Worm (Caenorhabditis elegans) whole organism, young adult: Measurements from ENCODE around the gene let-858.

Experiments
- B0019.2 ChIP-seq: fragments of 200-800 bp; sonication (Bioruptor generic); conservative IDR thresholded peaks from 2 replicates; pipeline ENCODE4 v1.3.6; 2022; ENCODE audit warnings: missing genetic modification reagents, missing genetic modification characterization, missing compliant biosample characterization
- B0035.1 ChIP-seq: sonication (generic microtip); optimal IDR thresholded peaks from 2 replicates; lab custom pipeline; 2016; ENCODE audit warnings: missing genetic modification characterization, mild to moderate bottlenecking, missing compliant biosample characterization, missing genotype, missing genetic modification reagents
- D2030.7 ChIP-seq: fragments of 200-800 bp; sonication (Bioruptor generic); IDR thresholded peaks from 2 replicates; pipeline ENCODE4 v1.3.6; 2022; ENCODE audit warnings: missing genetic modification reagents, missing genetic modification characterization, missing compliant biosample characterization
- F33H1.4 ChIP-seq: fragments of 200-800 bp; sonication (Bioruptor generic); IDR thresholded peaks from 2 replicates; pipeline ENCODE4 v1.3.6; 2022; ENCODE audit warnings: missing genetic modification reagents, missing genetic modification characterization, missing compliant biosample characterization
- F57A8.1 ChIP-seq: fragments of 200-800 bp; sonication (Bioruptor generic); optimal IDR thresholded peaks from 2 replicates; lab custom pipeline; 2018; ENCODE audit warnings: mild to moderate bottlenecking, missing genetic modification characterization, moderate library complexity, missing compliant biosample characterization
- Y95B8A.8 ChIP-seq: fragments of 200-800 bp; sonication (Bioruptor generic); IDR thresholded peaks from 2 replicates; pipeline ENCODE4 v1.3.6; 2022; ENCODE audit warnings: missing genetic modification reagents, missing genetic modification characterization, missing compliant biosample characterization
- attf-3 ChIP-seq: fragments of 200-800 bp; sonication (Bioruptor generic); conservative IDR thresholded peaks from 2 replicates; pipeline ENCODE4 v1.3.6; 2022; ENCODE audit warnings: missing genetic modification reagents, missing genetic modification characterization, missing compliant biosample characterization
- attf-6 ChIP-seq: fragments of 200-800 bp; sonication (Bioruptor generic); IDR thresholded peaks from 2 replicates; pipeline ENCODE4 v1.3.6; 2022; ENCODE audit warnings: missing genetic modification reagents, missing genetic modification characterization, missing compliant biosample characterization
- bed-1 ChIP-seq: fragments of 200-800 bp; sonication (Bioruptor generic); IDR thresholded peaks from 2 replicates; pipeline ENCODE4 v1.3.6; 2022; ENCODE audit warnings: missing genetic modification reagents, missing genetic modification characterization, missing compliant biosample characterization
- ceh-40 ChIP-seq: fragments of 200-800 bp; sonication (Bioruptor generic); IDR thresholded peaks from 2 replicates; pipeline ENCODE4 v1.3.6; 2022; ENCODE audit warnings: missing genetic modification characterization, missing compliant biosample characterization
- egl-18 ChIP-seq: fragments of 200-800 bp; sonication (Bioruptor generic); IDR thresholded peaks from 2 replicates; pipeline ENCODE4 v1.3.6; 2022; ENCODE audit warnings: missing genetic modification reagents, missing genetic modification characterization, missing compliant biosample characterization
- ekl-4 ChIP-seq: fragments of 200-800 bp; sonication (Bioruptor generic); IDR thresholded peaks from 2 replicates; pipeline ENCODE4 v1.3.6; 2022; ENCODE audit warnings: missing genetic modification reagents, missing genetic modification characterization, missing compliant biosample characterization
- fkh-3 ChIP-seq: sonication (generic microtip); optimal IDR thresholded peaks from 2 replicates; lab custom pipeline; 2016; ENCODE audit warnings: mild to moderate bottlenecking, missing genetic modification characterization, missing compliant biosample characterization
- gei-17 ChIP-seq: fragments of 200-800 bp; sonication (Bioruptor generic); optimal IDR thresholded peaks from 2 replicates; lab custom pipeline; 2018; ENCODE audit warnings: mild to moderate bottlenecking, missing genetic modification characterization, missing compliant biosample characterization
- hlh-26 ChIP-seq: fragments of 200-800 bp; sonication (Bioruptor generic); conservative IDR thresholded peaks from 2 replicates; pipeline ENCODE4 v1.3.6; 2022; ENCODE audit warnings: missing genetic modification reagents, missing genetic modification characterization, missing compliant biosample characterization
- hmg-1.2 ChIP-seq: fragments of 200-800 bp; sonication (Bioruptor generic); IDR thresholded peaks from 2 replicates; pipeline ENCODE4 v1.3.6; 2022; ENCODE audit warnings: missing genetic modification reagents, missing genetic modification characterization, missing compliant biosample characterization
- hrde-1 ChIP-seq: sonication (generic microtip); optimal IDR thresholded peaks from 2 replicates; lab custom pipeline; 2016; ENCODE audit warnings: missing genetic modification characterization, mild to moderate bottlenecking, missing compliant biosample characterization, moderate library complexity, missing genotype, missing genetic modification reagents, borderline replicate concordance
- hsf-1 ChIP-seq: fragments of 200-800 bp; sonication (Bioruptor generic); IDR thresholded peaks from 2 replicates; pipeline ENCODE4 v1.3.6; 2022; ENCODE audit warnings: missing genetic modification reagents, missing genetic modification characterization, missing compliant biosample characterization
- lin-54 ChIP-seq: fragments of 200-800 bp; sonication (Bioruptor generic); optimal IDR thresholded peaks from 2 replicates; lab custom pipeline; 2018; ENCODE audit warnings: mild to moderate bottlenecking, missing genetic modification characterization, missing compliant biosample characterization
- lsl-1 ChIP-seq: fragments of 200-800 bp; sonication (Bioruptor generic); optimal IDR thresholded peaks from 2 replicates; lab custom pipeline; 2018; ENCODE audit warnings: mild to moderate bottlenecking, missing genetic modification characterization, moderate library complexity, missing compliant biosample characterization
- madf-10 ChIP-seq: sonication (generic microtip); optimal IDR thresholded peaks from 2 replicates; lab custom pipeline; 2016; ENCODE audit warnings: mild to moderate bottlenecking, missing genetic modification characterization, missing compliant biosample characterization
- mcd-1 ChIP-seq: fragments of 200-800 bp; sonication (Bioruptor generic); IDR thresholded peaks from 2 replicates; pipeline ENCODE4 v1.3.6; 2022; ENCODE audit warnings: missing genetic modification reagents, missing genetic modification characterization, missing compliant biosample characterization
- nfya-2 ChIP-seq: fragments of 200-800 bp; sonication (Bioruptor generic); IDR thresholded peaks from 2 replicates; pipeline ENCODE4 v1.3.6; 2022; ENCODE audit warnings: missing genetic modification reagents, missing genetic modification characterization, missing compliant biosample characterization
- nfyb-1 ChIP-seq: fragments of 200-800 bp; sonication (Bioruptor generic); IDR thresholded peaks from 2 replicates; pipeline ENCODE4 v1.3.6; 2022; ENCODE audit warnings: missing genetic modification reagents, missing genetic modification characterization, missing compliant biosample characterization
- rcor-1 ChIP-seq: fragments of 200-800 bp; sonication (Bioruptor generic); IDR thresholded peaks from 2 replicates; pipeline ENCODE4 v1.3.6; 2022; ENCODE audit warnings: missing genetic modification reagents, missing genetic modification characterization, missing compliant biosample characterization
- rec-8 ChIP-seq, 2 experiments: sonication (generic microtip); optimal IDR thresholded peaks; 2 replicates each; lab custom pipeline; 2016; ENCODE audit warnings: mild to moderate bottlenecking in 2 of 2, missing genetic modification characterization in 2 of 2, missing genetic modification reagents in 2 of 2, missing genotype in 2 of 2, missing biosample characterization in 1 of 2, missing compliant biosample characterization in 1 of 2, moderate library complexity in 1 of 2
- sdz-38 ChIP-seq: sonication (generic microtip); optimal IDR thresholded peaks from 2 replicates; lab custom pipeline; 2016; ENCODE audit warnings: missing genotype, missing genetic modification characterization, missing compliant biosample characterization
- snpc-1.1 ChIP-seq: sonication (generic microtip); optimal IDR thresholded peaks from 2 replicates; lab custom pipeline; 2017; ENCODE audit warnings: missing genetic modification characterization, mild to moderate bottlenecking, missing compliant biosample characterization, antibody characterized with exemption, moderate library complexity, missing genotype, missing genetic modification reagents; ENCODE audit not compliant: insufficient read depth
- snpc-3.4 ChIP-seq: sonication (generic microtip); optimal IDR thresholded peaks from 2 replicates; lab custom pipeline; 2017; ENCODE audit warnings: missing genetic modification characterization, mild to moderate bottlenecking, missing compliant biosample characterization, antibody characterized with exemption, moderate library complexity, missing genotype, missing genetic modification reagents
- sptf-2 ChIP-seq: fragments of 200-800 bp; sonication (Bioruptor generic); optimal IDR thresholded peaks from 2 replicates; lab custom pipeline; 2018; ENCODE audit warnings: mild to moderate bottlenecking, missing genetic modification characterization, missing compliant biosample characterization
- tlf-1 ChIP-seq: fragments of 200-800 bp; sonication (Bioruptor generic); optimal IDR thresholded peaks from 2 replicates; lab custom pipeline; 2018; ENCODE audit warnings: mild to moderate bottlenecking, missing genetic modification characterization, missing compliant biosample characterization
- unc-130 ChIP-seq: sonication (generic microtip); optimal IDR thresholded peaks from 2 replicates; lab custom pipeline; 2016; ENCODE audit warnings: missing genetic modification reagents, missing genetic modification characterization, missing compliant biosample characterization
- zim-3 ChIP-seq: sonication (generic microtip); optimal IDR thresholded peaks from 2 replicates; lab custom pipeline; 2017; ENCODE audit warnings: mild to moderate bottlenecking, missing genetic modification characterization, moderate library complexity, missing compliant biosample characterization
- ztf-18 ChIP-seq: sonication (generic microtip); optimal IDR thresholded peaks from 2 replicates; lab custom pipeline; 2016; ENCODE audit warnings: missing genotype, mild to moderate bottlenecking, missing genetic modification characterization, missing compliant biosample characterization

let-858 gene

DNA sequence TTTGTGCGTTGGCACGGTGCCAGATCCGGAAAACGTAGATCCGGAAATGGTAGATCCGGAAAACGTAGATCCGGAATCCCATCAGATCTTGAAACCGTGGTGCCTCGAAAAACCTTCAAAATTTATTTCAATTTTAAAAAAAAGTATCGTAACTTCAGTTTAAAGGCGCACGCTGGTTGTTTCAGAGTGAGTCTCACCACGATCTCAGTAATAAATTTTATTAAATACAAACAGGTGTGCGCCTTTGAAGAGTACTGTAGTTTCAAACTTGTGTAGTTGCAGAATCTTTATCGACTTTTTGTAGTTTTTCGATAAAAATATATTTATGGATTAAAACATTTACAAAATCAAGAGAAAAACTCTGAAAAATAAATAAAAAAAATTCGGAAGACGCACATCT, 28.5 kb downstream of the let-858 start (continued):
- no peak for TF ChIP-seq nfya-2 (GFP tag; lab: Robert Waterston, UW)
- no peak; the same call in 1 of the 2 replicates for TF ChIP-seq rcor-1 (GFP tag; lab: Robert Waterston, UW)
- TF ChIP-seq snpc-3.4 (tag; lab: Kevin White, UChicago), result peak; percentile 63
- TF ChIP-seq rec-8 (tag; optimal IDR thresholded peaks at IDR 0.05; lab: Kevin White, UChicago), result no peak
- TF ChIP-seq madf-10 (tag; lab: Kevin White, UChicago), result no peak
- peak; percentile 75 for TF ChIP-seq lin-54 (GFP tag; lab: Kevin White, UChicago)
- no peak for TF ChIP-seq zim-3 (tag; lab: Kevin White, UChicago)
- TF ChIP-seq ekl-4 (GFP tag; lab: Robert Waterston, UW), result 0 out of 2 replicates have a peak, but pooled peaks have one; percentile 41
- peak; percentile 37 for TF ChIP-seq snpc-1.1 (tag; lab: Kevin White, UChicago)
- TF ChIP-seq attf-3 (GFP tag; lab: Robert Waterston, UW), result peak; percentile 45; the same call in 1 of the 2 replicates
- TF ChIP-seq tlf-1 (GFP tag; lab: Kevin White, UChicago), result peak; percentile 21
- peak; percentile 82 for TF ChIP-seq B0019.2 (GFP tag; lab: Robert Waterston, UW)
- TF ChIP-seq bed-1 (GFP tag; lab: Robert Waterston, UW), result no peak
- peak; percentile 94 for TF ChIP-seq F33H1.4 (GFP tag; lab: Robert Waterston, UW)
- peak; percentile 61; the same call in 1 of the 2 replicates for TF ChIP-seq mcd-1
- no peak for TF ChIP-seq sptf-2 (GFP tag; lab: Kevin White, UChicago)

DNA sequence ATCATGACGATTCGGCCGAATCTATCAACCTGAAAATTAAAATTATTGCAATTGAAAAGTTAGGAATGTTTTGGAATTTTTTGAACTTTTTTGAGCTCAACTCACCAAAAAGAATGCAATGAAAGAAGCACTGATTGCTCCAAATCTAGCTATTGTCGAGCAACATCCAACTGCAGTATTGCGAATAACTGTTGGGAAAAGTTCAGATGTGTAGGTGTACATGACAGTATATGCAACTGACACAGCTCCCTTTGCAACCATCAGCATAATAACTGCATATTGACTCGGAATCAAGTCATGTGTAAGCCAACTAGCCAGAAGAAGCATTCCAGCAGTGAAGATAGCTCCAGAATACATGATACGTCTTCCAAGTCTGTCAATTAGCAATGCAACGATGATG, 30.4 kb downstream of the let-858 start:
- no peak for TF ChIP-seq snpc-1.1 (tag; lab: Kevin White, UChicago)
- no peak for TF ChIP-seq hlh-26
- no peak for TF ChIP-seq nfyb-1 (GFP tag; lab: Robert Waterston, UW)
- no peak for TF ChIP-seq F57A8.1 (GFP tag; lab: Kevin White, UChicago)
- TF ChIP-seq, all 124 proteins: peak for 0

DNA sequence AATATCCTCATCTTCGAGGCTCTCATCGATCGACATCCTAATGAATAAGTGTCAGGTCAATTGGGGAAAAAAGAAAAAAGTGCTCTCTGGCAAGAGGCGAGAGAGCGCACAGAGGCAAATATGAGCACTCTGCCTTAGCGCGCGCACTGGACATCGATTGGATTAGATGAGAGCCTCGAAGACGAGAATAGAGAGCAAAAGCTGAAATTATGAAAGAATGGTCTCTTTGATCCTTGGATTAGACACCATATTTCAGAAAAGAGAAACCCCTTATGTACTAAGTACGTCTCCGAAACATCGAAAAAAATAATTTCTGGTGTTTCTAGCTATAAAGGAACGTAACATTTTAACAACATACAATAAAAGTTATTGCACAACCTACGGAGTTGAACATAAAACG, 33.1 kb downstream of the let-858 start, which contains the start of gene F45E10.2:
Gene F45E10.2, minus strand, starts transcription at position 101 of the 400 bp plus-strand sequence.
- TF ChIP-seq Y95B8A.8 (GFP tag; lab: Robert Waterston, UW), result no peak
- TF ChIP-seq B0035.1 (tag; lab: Kevin White, UChicago), result no peak
- TF ChIP-seq gei-17 (GFP tag; lab: Kevin White, UChicago), result no peak
- no peak for TF ChIP-seq ztf-18 (tag; lab: Kevin White, UChicago)
- TF ChIP-seq ceh-40 (GFP tag; lab: Robert Waterston, UW), result no peak
- TF ChIP-seq rec-8 (tag; optimal IDR thresholded peaks at IDR 0.05; lab: Kevin White, UChicago), result no peak
- no peak for TF ChIP-seq fkh-3
- TF ChIP-seq attf-3 (GFP tag; lab: Robert Waterston, UW), result no peak
- no peak for TF ChIP-seq hmg-1.2
- TF ChIP-seq D2030.7 (GFP tag; lab: Robert Waterston, UW), result no peak
- no peak for TF ChIP-seq hrde-1 (tag; lab: Kevin White, UChicago)
- no peak for TF ChIP-seq sdz-38
- TF ChIP-seq attf-6 (GFP tag; lab: Robert Waterston, UW), result no peak
- no peak for TF ChIP-seq snpc-1.1 (tag; lab: Kevin White, UChicago)
- TF ChIP-seq unc-130 (GFP tag; lab: Kevin White, UChicago), result no peak
- TF ChIP-seq egl-18 (GFP tag; lab: Robert Waterston, UW), result no peak
- no peak for TF ChIP-seq hsf-1 (GFP tag; lab: Robert Waterston, UW)
- TF ChIP-seq lsl-1 (GFP tag; lab: Kevin White, UChicago), result no peak
- TF ChIP-seq, all 124 proteins: peak for 0
